Worm (Caenorhabditis elegans): ENCODE results near the gene Y54E2A.8.

ce11 chrII:14801086-14801531 lies 23.0 kb downstream of the Y54E2A.8 start:
- TF ChIP-seq nhr-237 (tag; optimal IDR thresholded peaks at IDR 0.05) (no peak), unc-39 (tag; optimal IDR thresholded peaks at IDR 0.05) (no peak), nhr-12 (tag; optimal IDR thresholded peaks at IDR 0.05) (no peak), ces-1 (GFP tag; optimal IDR thresholded peaks at IDR 0.05) (no peak), elt-1 (tag; optimal IDR thresholded peaks at IDR 0.05; ENCODE audit: borderline replicate concordance, insufficient read depth) (no peak), lin-13 (tag; optimal IDR thresholded peaks at IDR 0.05) (no peak), snpc-4 (tag; optimal IDR thresholded peaks at IDR 0.05) (no peak), elt-3 (tag; optimal IDR thresholded peaks at IDR 0.05) (no peak), ztf-11 (tag; optimal IDR thresholded peaks at IDR 0.05) (no peak), hlh-1 (tag; optimal IDR thresholded peaks at IDR 0.05) (no peak), nhr-2 (tag; optimal IDR thresholded peaks at IDR 0.05) (no peak), unc-62 (GFP tag; optimal IDR thresholded peaks at IDR 0.05) (no peak), sptf-1 (tag; optimal IDR thresholded peaks at IDR 0.05) (no peak), ceh-83 (GFP tag; optimal IDR thresholded peaks at IDR 0.05) (peak; percentile 71)
